Worm (Caenorhabditis elegans) whole organism, young adult: ENCODE results near the gene idpp-6.
A peak's percentile ranks its signal among the peaks of the same experiment; 100 is the strongest.

Experiments used
- B0336.3 ChIP-seq: fragments of 200-800 bp; sonication (Bioruptor generic); IDR thresholded peaks from 2 replicates; pipeline ENCODE4 v1.3.6; 2022; ENCODE audit warnings: missing genetic modification characterization, missing compliant biosample characterization
- F22D6.2 ChIP-seq: sonication (generic microtip); optimal IDR thresholded peaks from 2 replicates; lab custom pipeline; 2016; ENCODE audit warnings: mild to moderate bottlenecking, missing genetic modification characterization, missing compliant biosample characterization
- F57C9.4 ChIP-seq: sonication (generic microtip); optimal IDR thresholded peaks from 2 replicates; lab custom pipeline; 2017; ENCODE audit warnings: mild to moderate bottlenecking, missing genetic modification characterization, missing compliant biosample characterization
- K12H6.12 ChIP-seq: fragments of 200-800 bp; sonication (Bioruptor generic); optimal IDR thresholded peaks from 2 replicates; lab custom pipeline; 2018; ENCODE audit warnings: mild to moderate bottlenecking, missing genetic modification characterization, missing compliant biosample characterization
- Y53F4B.3 ChIP-seq: fragments of 200-800 bp; sonication (Bioruptor generic); IDR thresholded peaks from 2 replicates; pipeline ENCODE4 v1.3.6; 2022; ENCODE audit warnings: missing genetic modification reagents, missing genetic modification characterization, missing compliant biosample characterization
- Y79H2A.3 ChIP-seq: fragments of 200-800 bp; sonication (Bioruptor generic); conservative IDR thresholded peaks from 2 replicates; pipeline ENCODE4 v1.3.6; 2022; ENCODE audit warnings: missing genetic modification reagents, missing genetic modification characterization, missing compliant biosample characterization
- akir-1 ChIP-seq: fragments of 200-800 bp; sonication (Bioruptor generic); optimal IDR thresholded peaks from 2 replicates; lab custom pipeline; 2018; ENCODE audit warnings: mild to moderate bottlenecking, missing genetic modification characterization, moderate library complexity, missing compliant biosample characterization
- attf-5 ChIP-seq: fragments of 200-800 bp; sonication (Bioruptor generic); optimal IDR thresholded peaks from 2 replicates; lab custom pipeline; 2018; ENCODE audit warnings: mild to moderate bottlenecking, missing genetic modification characterization, missing compliant biosample characterization
- ccch-3 ChIP-seq: fragments of 200-800 bp; sonication (Bioruptor generic); optimal IDR thresholded peaks from 2 replicates; lab custom pipeline; 2018; ENCODE audit warnings: mild to moderate bottlenecking, missing genetic modification characterization, missing compliant biosample characterization
- cebp-1 ChIP-seq, 2 experiments: fragments of 200-800 bp in 1 of 2; sonication (Bioruptor generic) in 1 of 2; sonication (generic microtip) in 1 of 2; IDR thresholded peaks in 1 of 2; optimal IDR thresholded peaks in 1 of 2; 2 replicates each; pipeline versions ENCODE4 v1.3.6 to Lab custom; 2017 to 2022; ENCODE audit warnings: missing compliant biosample characterization in 2 of 2, missing genetic modification characterization in 2 of 2, mild to moderate bottlenecking in 1 of 2, missing genetic modification reagents in 1 of 2, moderate library complexity in 1 of 2
- ceh-27 ChIP-seq: fragments of 200-800 bp; sonication (Bioruptor generic); optimal IDR thresholded peaks from 2 replicates; lab custom pipeline; 2018; ENCODE audit warnings: mild to moderate bottlenecking, missing genetic modification characterization, moderate library complexity, missing compliant biosample characterization
- chd-7 ChIP-seq: sonication (generic microtip); optimal IDR thresholded peaks from 2 replicates; lab custom pipeline; 2016; ENCODE audit warnings: mild to moderate bottlenecking, missing genetic modification characterization, moderate library complexity, missing compliant biosample characterization
- die-1 ChIP-seq: sonication (generic microtip); optimal IDR thresholded peaks from 2 replicates; lab custom pipeline; 2016; ENCODE audit warnings: missing genotype, mild to moderate bottlenecking, missing genetic modification characterization, missing compliant biosample characterization
- dpff-1 ChIP-seq: sonication (generic microtip); optimal IDR thresholded peaks from 2 replicates; lab custom pipeline; 2017; ENCODE audit warnings: mild to moderate bottlenecking, missing genetic modification characterization, missing compliant biosample characterization
- egl-44 ChIP-seq: fragments of 200-800 bp; sonication (Bioruptor generic); IDR thresholded peaks from 2 replicates; pipeline ENCODE4 v1.3.6; 2022; ENCODE audit warnings: missing genetic modification reagents, missing genetic modification characterization, missing compliant biosample characterization
- egrh-3 ChIP-seq: fragments of 200-800 bp; sonication (Bioruptor generic); IDR thresholded peaks from 2 replicates; pipeline ENCODE4 v1.3.6; 2022; ENCODE audit warnings: missing genetic modification reagents, missing genetic modification characterization, missing compliant biosample characterization
- gei-17 ChIP-seq: fragments of 200-800 bp; sonication (Bioruptor generic); optimal IDR thresholded peaks from 2 replicates; lab custom pipeline; 2018; ENCODE audit warnings: mild to moderate bottlenecking, missing genetic modification characterization, missing compliant biosample characterization
- hlh-12 ChIP-seq: sonication (generic microtip); optimal IDR thresholded peaks from 2 replicates; lab custom pipeline; 2016; ENCODE audit warnings: missing genetic modification characterization, missing compliant biosample characterization
- hmg-1.2 ChIP-seq: fragments of 200-800 bp; sonication (Bioruptor generic); IDR thresholded peaks from 2 replicates; pipeline ENCODE4 v1.3.6; 2022; ENCODE audit warnings: missing genetic modification reagents, missing genetic modification characterization, missing compliant biosample characterization
- hsf-1 ChIP-seq: fragments of 200-800 bp; sonication (Bioruptor generic); IDR thresholded peaks from 2 replicates; pipeline ENCODE4 v1.3.6; 2022; ENCODE audit warnings: missing genetic modification reagents, missing genetic modification characterization, missing compliant biosample characterization
- let-526 ChIP-seq: fragments of 200-800 bp; sonication (Bioruptor generic); IDR thresholded peaks from 2 replicates; pipeline ENCODE4 v1.3.6; 2022; ENCODE audit warnings: missing genetic modification reagents, missing genetic modification characterization, missing compliant biosample characterization
- let-607 ChIP-seq, 2 experiments: fragments of 200-800 bp in 1 of 2; sonication (Bioruptor generic) in 1 of 2; sonication (generic microtip) in 1 of 2; optimal IDR thresholded peaks; 2 replicates each; lab custom pipeline; 2016 to 2018; ENCODE audit warnings: mild to moderate bottlenecking in 2 of 2, missing compliant biosample characterization in 2 of 2, missing genetic modification characterization in 2 of 2, moderate library complexity in 2 of 2, missing genotype in 1 of 2
- lin-26 ChIP-seq: fragments of 200-800 bp; sonication (Bioruptor generic); IDR thresholded peaks from 2 replicates; pipeline ENCODE4 v1.3.6; 2022; ENCODE audit warnings: missing genetic modification reagents, missing genetic modification characterization, missing compliant biosample characterization
- lin-35 ChIP-seq, 3 experiments: fragments of 150-350 bp in 2 of 3; sonication (generic microtip) in 1 of 3; optimal IDR thresholded peaks; 2 replicates each; lab custom pipeline; 2014 to 2018; ENCODE audit warnings: missing biosample characterization in 3 of 3, missing genetic modification characterization in 3 of 3, missing genetic modification reagents in 3 of 3
- lin-40 ChIP-seq: sonication (generic microtip); optimal IDR thresholded peaks from 2 replicates; lab custom pipeline; 2016; ENCODE audit warnings: missing genetic modification characterization, mild to moderate bottlenecking, missing compliant biosample characterization, missing genotype, missing genetic modification reagents
- lin-54 ChIP-seq: fragments of 200-800 bp; sonication (Bioruptor generic); optimal IDR thresholded peaks from 2 replicates; lab custom pipeline; 2018; ENCODE audit warnings: mild to moderate bottlenecking, missing genetic modification characterization, missing compliant biosample characterization
- lsy-27 ChIP-seq: sonication (generic microtip); optimal IDR thresholded peaks from 2 replicates; lab custom pipeline; 2017; ENCODE audit warnings: missing genetic modification characterization, mild to moderate bottlenecking, missing compliant biosample characterization, antibody characterized with exemption, missing genotype, borderline replicate concordance; ENCODE audit not compliant: insufficient read depth
- madf-10 ChIP-seq: sonication (generic microtip); optimal IDR thresholded peaks from 2 replicates; lab custom pipeline; 2016; ENCODE audit warnings: mild to moderate bottlenecking, missing genetic modification characterization, missing compliant biosample characterization
- madf-8 ChIP-seq: fragments of 200-800 bp; sonication (Bioruptor generic); conservative IDR thresholded peaks from 2 replicates; pipeline ENCODE4 v1.3.6; 2022; ENCODE audit warnings: missing genetic modification reagents, missing genetic modification characterization, missing compliant biosample characterization
- mel-28 ChIP-seq: sonication (generic microtip); optimal IDR thresholded peaks from 2 replicates; lab custom pipeline; 2016; ENCODE audit warnings: borderline replicate concordance, mild to moderate bottlenecking, missing genetic modification characterization, missing compliant biosample characterization
- nfya-1 ChIP-seq: sonication (generic microtip); optimal IDR thresholded peaks from 2 replicates; lab custom pipeline; 2017; ENCODE audit warnings: antibody characterized with exemption, missing compliant biosample characterization, missing genetic modification characterization, borderline replicate concordance; ENCODE audit not compliant: insufficient read depth
- pbrm-1 ChIP-seq: fragments of 200-800 bp; sonication (Bioruptor generic); IDR thresholded peaks from 2 replicates; pipeline ENCODE4 v1.3.6; 2022; ENCODE audit warnings: missing genetic modification reagents, missing genetic modification characterization, missing compliant biosample characterization
- pha-4 ChIP-seq: fragments of 150-350 bp; sonication (generic microtip); optimal IDR thresholded peaks from 2 replicates; lab custom pipeline; 2014; ENCODE audit warnings: missing biosample characterization, missing genetic modification reagents, missing genetic modification characterization
- rec-8 ChIP-seq, 2 experiments: sonication (generic microtip); optimal IDR thresholded peaks; 2 replicates each; lab custom pipeline; 2016; ENCODE audit warnings: mild to moderate bottlenecking in 2 of 2, missing genetic modification characterization in 2 of 2, missing genetic modification reagents in 2 of 2, missing genotype in 2 of 2, missing biosample characterization in 1 of 2, missing compliant biosample characterization in 1 of 2, moderate library complexity in 1 of 2
- snpc-4 ChIP-seq, 5 experiments: fragments of 150-350 bp in 1 of 5; sonication (generic microtip) in 4 of 5; optimal IDR thresholded peaks; 2 replicates each; lab custom pipeline; 2014 to 2018; ENCODE audit warnings: missing genetic modification characterization in 5 of 5, missing biosample characterization in 3 of 5, antibody characterized with exemption in 2 of 5, mild to moderate bottlenecking in 2 of 5, missing compliant biosample characterization in 2 of 5, missing genotype in 2 of 5, moderate library complexity in 2 of 5, missing genetic modification reagents in 1 of 5
- somi-1 ChIP-seq: fragments of 200-800 bp; sonication (Bioruptor generic); optimal IDR thresholded peaks from 2 replicates; lab custom pipeline; 2018; ENCODE audit warnings: mild to moderate bottlenecking, missing genetic modification characterization, missing compliant biosample characterization
- tbp1 ChIP-seq: fragments of 200-800 bp; sonication (Bioruptor generic); optimal IDR thresholded peaks from 2 replicates; lab custom pipeline; 2018; ENCODE audit warnings: mild to moderate bottlenecking, missing genetic modification characterization, missing compliant biosample characterization
- tlf-1 ChIP-seq: fragments of 200-800 bp; sonication (Bioruptor generic); optimal IDR thresholded peaks from 2 replicates; lab custom pipeline; 2018; ENCODE audit warnings: mild to moderate bottlenecking, missing genetic modification characterization, missing compliant biosample characterization
- zfh-2 ChIP-seq: fragments of 200-800 bp; sonication (Bioruptor generic); conservative IDR thresholded peaks from 2 replicates; pipeline ENCODE4 v1.3.6; 2022; ENCODE audit warnings: missing genetic modification reagents, missing genetic modification characterization, missing compliant biosample characterization
- ztf-22 ChIP-seq: fragments of 200-800 bp; sonication (Bioruptor generic); optimal IDR thresholded peaks from 2 replicates; lab custom pipeline; 2018; ENCODE audit warnings: mild to moderate bottlenecking, missing genetic modification characterization, moderate library complexity, missing compliant biosample characterization
- ztf-3 ChIP-seq: fragments of 200-800 bp; sonication (Bioruptor generic); optimal IDR thresholded peaks from 2 replicates; lab custom pipeline; 2018; ENCODE audit warnings: mild to moderate bottlenecking, missing genetic modification characterization, missing compliant biosample characterization
- ztf-6 ChIP-seq: fragments of 200-800 bp; sonication (Bioruptor generic); IDR thresholded peaks from 2 replicates; pipeline ENCODE4 v1.3.6; 2022; ENCODE audit warnings: missing genetic modification reagents, missing genetic modification characterization, missing compliant biosample characterization

The idpp-6 gene

ce11 chrX:6749124-6749822 is 33.7 kb upstream of the idpp-6 start (continued):
- TF ChIP-seq dpff-1: no peak
- TF ChIP-seq Y79H2A.3 (GFP tag; lab: Robert Waterston, UW): 0 out of 2 replicates have a peak, but pooled peaks have one; percentile 46
- TF ChIP-seq F57C9.4 (tag; lab: Kevin White, UChicago): no peak
- no peak for TF ChIP-seq nfya-1 (tag; lab: Kevin White, UChicago)
- TF ChIP-seq rec-8 (tag; optimal IDR thresholded peaks at IDR 0.05; lab: Kevin White, UChicago): no peak
- TF ChIP-seq let-607 (tag; optimal IDR thresholded peaks at IDR 0.05; lab: Kevin White, UChicago): peak; percentile 13 to 82
- TF ChIP-seq hsf-1 (GFP tag; lab: Robert Waterston, UW): no peak
- peak; percentile 2 for TF ChIP-seq attf-5 (GFP tag; lab: Kevin White, UChicago)
- TF ChIP-seq die-1 (tag; lab: Kevin White, UChicago): peak; percentile 63
- no peak for TF ChIP-seq ccch-3 (GFP tag; lab: Kevin White, UChicago)
- no peak for TF ChIP-seq ztf-3 (GFP tag; lab: Kevin White, UChicago)
- TF ChIP-seq B0336.3 (GFP tag; lab: Robert Waterston, UW): no peak; the same call in none of the 2 replicates
- TF ChIP-seq ztf-6 (GFP tag; lab: Robert Waterston, UW): no peak
- peak; percentile 90 for TF ChIP-seq chd-7 (tag; lab: Kevin White, UChicago)

ce11 chrX:6750145-6750544 is 32.8 kb upstream of the idpp-6 start:
- TF ChIP-seq B0336.3 (GFP tag; lab: Robert Waterston, UW): peak; percentile 84
- TF ChIP-seq egrh-3 (GFP tag; lab: Robert Waterston, UW): peak; percentile 45; the same call in 1 of the 2 replicates
- TF ChIP-seq akir-1 (GFP tag; lab: Kevin White, UChicago): peak; percentile 32
- peak; percentile 15 for TF ChIP-seq ztf-22 (GFP tag; lab: Kevin White, UChicago)
- TF ChIP-seq lin-54 (GFP tag; lab: Kevin White, UChicago): peak; percentile 53
- peak; percentile 10; the same call in 1 of the 2 replicates for TF ChIP-seq pbrm-1 (GFP tag; lab: Robert Waterston, UW)
- peak; percentile 52 for TF ChIP-seq tbp1 (GFP tag; lab: Kevin White, UChicago)
- TF ChIP-seq chd-7 (tag; lab: Kevin White, UChicago): peak; percentile 86
- peak; percentile 77; the same call in 1 of the 2 replicates for TF ChIP-seq let-526 (GFP tag; lab: Robert Waterston, UW)
- no peak for TF ChIP-seq mel-28 (tag; lab: Kevin White, UChicago)
- TF ChIP-seq lin-35 (GFP tag; optimal IDR thresholded peaks at IDR 0.05; lab: Kevin White, UChicago): peak in 1 of 3 experiments; percentile 48
- peak; percentile 61; the same call in 1 of the 2 replicates for TF ChIP-seq hmg-1.2 (GFP tag; lab: Robert Waterston, UW)
- peak; percentile 74 for TF ChIP-seq madf-10 (tag; lab: Kevin White, UChicago)
- no peak for TF ChIP-seq madf-8
- peak; percentile 78 for TF ChIP-seq F22D6.2 (tag; lab: Kevin White, UChicago)
- peak; percentile 6 for TF ChIP-seq die-1 (tag; lab: Kevin White, UChicago)
- TF ChIP-seq pha-4: peak; percentile 97
- TF ChIP-seq egl-44 (GFP tag; lab: Robert Waterston, UW): peak; percentile 73; the same call in 1 of the 2 replicates
- TF ChIP-seq lsy-27: no peak
- TF ChIP-seq Y53F4B.3 (GFP tag; lab: Robert Waterston, UW): no peak
- TF ChIP-seq zfh-2: peak; percentile 83
- TF ChIP-seq gei-17 (GFP tag; lab: Kevin White, UChicago): peak; percentile 62
- TF ChIP-seq tlf-1: peak; percentile 48
- TF ChIP-seq K12H6.12: peak; percentile 86
- peak; percentile 89 for TF ChIP-seq somi-1 (GFP tag; lab: Kevin White, UChicago)
- TF ChIP-seq snpc-4 (GFP tag; optimal IDR thresholded peaks at IDR 0.05; lab: Kevin White, UChicago): no peak
- TF ChIP-seq snpc-4 (tag; optimal IDR thresholded peaks at IDR 0.05; lab: Kevin White, UChicago): peak in 1 of 4 experiments; percentile 12
- TF ChIP-seq lin-26: peak; percentile 51; the same call in 1 of the 2 replicates
- TF ChIP-seq hlh-12: no peak
- TF ChIP-seq lin-40 (tag; lab: Kevin White, UChicago): peak; percentile 87
- peak; percentile 80 for TF ChIP-seq ceh-27 (GFP tag; lab: Kevin White, UChicago)
- peak; percentile 89 for TF ChIP-seq cebp-1 (GFP tag; IDR thresholded peaks at IDR 0.05; lab: Robert Waterston, UW)
- peak; percentile 96 for TF ChIP-seq cebp-1 (tag; optimal IDR thresholded peaks at IDR 0.05; lab: Kevin White, UChicago)
